Worm (Caenorhabditis elegans) whole organism, mixed stage, embryonic: ENCODE measurements around the gene Y22D7AR.2.

Experiments
- ceh-83 ChIP-seq: fragments of 200-800 bp; sonication (Bioruptor generic); optimal IDR thresholded peaks from 2 replicates; lab custom pipeline; 2018; ENCODE audit warnings: mild to moderate bottlenecking, missing genetic modification characterization, missing compliant biosample characterization
- elt-1 ChIP-seq: sonication (generic microtip); optimal IDR thresholded peaks from 2 replicates; lab custom pipeline; 2017; ENCODE audit warnings: missing genetic modification characterization, mild to moderate bottlenecking, missing compliant biosample characterization, antibody characterized with exemption, moderate library complexity, borderline replicate concordance; ENCODE audit not compliant: insufficient read depth
- elt-3 ChIP-seq: fragments of 150-350 bp; optimal IDR thresholded peaks from 2 replicates; lab custom pipeline; 2014; ENCODE audit warnings: missing biosample characterization, missing genetic modification characterization
- ham-2 ChIP-seq: fragments of 200-800 bp; sonication (Bioruptor generic); optimal IDR thresholded peaks from 2 replicates; lab custom pipeline; 2018; ENCODE audit warnings: mild to moderate bottlenecking, missing genetic modification characterization, missing compliant biosample characterization
- lin-13 ChIP-seq: fragments of 150-350 bp; optimal IDR thresholded peaks from 2 replicates; lab custom pipeline; 2014; ENCODE audit warnings: missing biosample characterization, missing genetic modification characterization
- lsy-2 ChIP-seq: fragments of 150-350 bp; optimal IDR thresholded peaks from 2 replicates; lab custom pipeline; 2014; ENCODE audit warnings: missing biosample characterization, missing genetic modification characterization
- mep-1 ChIP-seq: fragments of 150-350 bp; optimal IDR thresholded peaks from 2 replicates; lab custom pipeline; 2017; ENCODE audit warnings: missing biosample characterization, missing genetic modification reagents, missing genetic modification characterization, inconsistent platforms
- nhr-12 ChIP-seq: fragments of 150-350 bp; optimal IDR thresholded peaks from 2 replicates; lab custom pipeline; 2014; ENCODE audit warnings: missing biosample characterization, missing genetic modification characterization
- nhr-76 ChIP-seq: sonication (generic microtip); optimal IDR thresholded peaks from 2 replicates; lab custom pipeline; 2017; ENCODE audit warnings: missing biosample characterization, missing genetic modification characterization
- unc-39 ChIP-seq: fragments of 150-350 bp; optimal IDR thresholded peaks from 2 replicates; lab custom pipeline; 2014; ENCODE audit warnings: missing biosample characterization, missing genetic modification characterization

DNA sequence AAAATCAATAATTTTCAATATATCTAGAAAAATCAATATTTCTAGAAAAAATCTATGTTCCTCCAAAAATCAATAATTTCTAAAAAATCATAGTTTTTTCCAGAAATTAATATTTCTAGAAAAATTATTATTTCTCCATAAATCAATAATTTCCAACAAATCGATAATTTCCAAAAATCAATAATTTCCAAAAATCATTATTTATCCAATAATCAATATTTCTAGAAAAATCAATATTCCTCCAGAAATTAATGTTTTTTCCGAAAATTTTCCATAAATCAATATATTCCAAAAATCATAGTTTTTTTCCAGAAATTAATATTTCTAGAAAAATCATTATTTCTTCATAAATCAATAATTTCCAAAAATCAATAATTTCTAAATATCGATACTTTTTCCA, 42.7 kb upstream of the Y22D7AR.2 start:
- no peak for TF ChIP-seq nhr-12 (tag; lab: Kevin White, UChicago)
- no peak for TF ChIP-seq ceh-83 (GFP tag; lab: Kevin White, UChicago)
- no peak for TF ChIP-seq unc-39 (tag; lab: Kevin White, UChicago)
- no peak for TF ChIP-seq mep-1
- no peak for TF ChIP-seq nhr-76 (tag; lab: Kevin White, UChicago)
- TF ChIP-seq ham-2: no peak
- TF ChIP-seq elt-3 (tag; lab: Kevin White, UChicago): no peak
- TF ChIP-seq lsy-2: no peak
- TF ChIP-seq lin-13 (tag; lab: Kevin White, UChicago): no peak
- TF ChIP-seq elt-1 (tag; lab: Kevin White, UChicago): no peak
